Fruit fly (Drosophila melanogaster): Measurements from ENCODE around the gene Cht11.

dm6 chrX:6853384-6853783 is 4.1 kb upstream of the Cht11 start:
- TF ChIP-seq Hr96 (GFP tag; optimal IDR thresholded peaks at IDR 0.05) (no peak), CG7045 (GFP tag; optimal IDR thresholded peaks at IDR 0.05) (no peak), Clk (GFP tag; optimal IDR thresholded peaks at IDR 0.05) (no peak), cic (GFP tag; optimal IDR thresholded peaks at IDR 0.05) (peak; percentile 1)

Measured in whole organism, adult.